Fruit fly (Drosophila melanogaster) whole organism, embryonic: ENCODE measurements around the gene rdhB.

ENCODE experiments used
- Bteb2 ChIP-seq: fragments of 200-800 bp; sonication (Bioruptor generic); optimal IDR thresholded peaks from 2 replicates; lab custom pipeline; 2016; ENCODE audit warnings: missing biosample characterization, missing genetic modification characterization
- CG10267 ChIP-seq: fragments of 200-800 bp; sonication (Bioruptor generic); optimal IDR thresholded peaks from 2 replicates; lab custom pipeline; 2018; ENCODE audit warnings: missing biosample characterization, mild to moderate bottlenecking, missing genetic modification characterization, moderate library complexity
- CG10321 ChIP-seq: fragments of 200-800 bp; sonication (Bioruptor generic); IDR thresholded peaks from 2 replicates; pipeline ENCODE4 v1.3.6; 2022; ENCODE audit warnings: missing biosample characterization, missing genetic modification characterization
- CG10654 ChIP-seq: fragments of 200-800 bp; sonication (Bioruptor generic); optimal IDR thresholded peaks from 2 replicates; lab custom pipeline; 2016; ENCODE audit warnings: missing biosample characterization, missing genetic modification characterization
- CG11456 ChIP-seq: fragments of 200-800 bp; sonication (Bioruptor generic); IDR thresholded peaks from 3 replicates; pipeline ENCODE4 v1.3.6; 2022; ENCODE audit warnings: missing biosample characterization, missing genetic modification characterization
- CG14860 ChIP-seq: fragments of 200-800 bp; sonication (Bioruptor generic); IDR thresholded peaks from 3 replicates; pipeline ENCODE4 v1.3.6; 2022; ENCODE audit warnings: missing biosample characterization, missing genetic modification characterization; ENCODE audit not compliant: partially characterized antibody
- CG15073 ChIP-seq: fragments of 200-800 bp; sonication (Bioruptor generic); optimal IDR thresholded peaks from 2 replicates; lab custom pipeline; 2016; ENCODE audit warnings: missing biosample characterization, missing genetic modification characterization
- CG15601 ChIP-seq: fragments of 200-800 bp; sonication (Bioruptor generic); optimal IDR thresholded peaks from 3 replicates; lab custom pipeline; 2019; ENCODE audit warnings: missing biosample characterization, mild to moderate bottlenecking, missing genetic modification characterization, moderate library complexity
- CG17328 ChIP-seq: fragments of 200-800 bp; sonication (Bioruptor generic); IDR thresholded peaks from 2 replicates; pipeline ENCODE4 v1.3.6; 2022; ENCODE audit warnings: missing biosample characterization, missing genetic modification characterization
- CG17829 ChIP-seq: fragments of 200-800 bp; optimal IDR thresholded peaks from 2 replicates; lab custom pipeline; 2019; ENCODE audit warnings: missing biosample characterization, mild to moderate bottlenecking, missing genetic modification characterization, moderate library complexity
- CG2129 ChIP-seq: fragments of 200-800 bp; sonication (Bioruptor generic); IDR thresholded peaks from 2 replicates; pipeline ENCODE4 v1.3.6; 2022; ENCODE audit warnings: missing biosample characterization, missing genetic modification characterization; ENCODE audit not compliant: partially characterized antibody
- CG2202 ChIP-seq: fragments of 200-800 bp; sonication (Bioruptor generic); optimal IDR thresholded peaks from 2 replicates; lab custom pipeline; 2018; ENCODE audit warnings: missing biosample characterization, mild to moderate bottlenecking, missing genetic modification characterization
- CG2712 ChIP-seq: fragments of 200-800 bp; optimal IDR thresholded peaks from 3 replicates; lab custom pipeline; 2019; ENCODE audit warnings: missing biosample characterization, mild to moderate bottlenecking, missing genetic modification characterization, moderate library complexity
- CG33557 ChIP-seq: fragments of 200-800 bp; sonication (Bioruptor generic); optimal IDR thresholded peaks from 2 replicates; lab custom pipeline; 2019; ENCODE audit warnings: missing biosample characterization, mild to moderate bottlenecking, missing genetic modification characterization, moderate library complexity
- CG42726 ChIP-seq: fragments of 200-800 bp; sonication (Bioruptor generic); IDR thresholded peaks from 2 replicates; pipeline ENCODE4 v1.3.6; 2022; ENCODE audit warnings: missing biosample characterization, missing genetic modification characterization; ENCODE audit not compliant: partially characterized antibody
- CG4282 ChIP-seq: fragments of 200-800 bp; sonication (Bioruptor generic); optimal IDR thresholded peaks from 2 replicates; lab custom pipeline; 2016; ENCODE audit warnings: missing biosample characterization, missing genetic modification characterization
- CG4404 ChIP-seq: fragments of 200-800 bp; sonication (Bioruptor generic); IDR thresholded peaks from 2 replicates; pipeline ENCODE4 v1.3.6; 2022; ENCODE audit warnings: missing biosample characterization, missing genetic modification characterization
- CG4424 ChIP-seq: fragments of 200-800 bp; sonication (Bioruptor generic); optimal IDR thresholded peaks from 3 replicates; lab custom pipeline; 2016; ENCODE audit warnings: missing biosample characterization, missing genetic modification characterization
- CG4730 ChIP-seq: fragments of 200-800 bp; sonication (Bioruptor generic); IDR thresholded peaks from 2 replicates; pipeline ENCODE4 v1.3.6; 2022; ENCODE audit warnings: missing biosample characterization, missing genetic modification characterization
- CG4854 ChIP-seq: fragments of 200-800 bp; sonication (Bioruptor generic); optimal IDR thresholded peaks from 2 replicates; lab custom pipeline; 2016; ENCODE audit warnings: missing biosample characterization, missing genetic modification characterization, inconsistent platforms
- CG7556 ChIP-seq: fragments of 200-800 bp; sonication (Bioruptor generic); optimal IDR thresholded peaks from 2 replicates; lab custom pipeline; 2017; ENCODE audit warnings: missing biosample characterization, mild to moderate bottlenecking, missing genetic modification characterization
- CG9797 ChIP-seq: fragments of 200-800 bp; sonication (Bioruptor generic); optimal IDR thresholded peaks from 3 replicates; lab custom pipeline; 2018; ENCODE audit warnings: missing biosample characterization, mild to moderate bottlenecking, missing genetic modification characterization
- CG9817 ChIP-seq: fragments of 200-800 bp; sonication (Bioruptor generic); optimal IDR thresholded peaks from 2 replicates; lab custom pipeline; 2018; ENCODE audit warnings: missing biosample characterization, mild to moderate bottlenecking, missing genetic modification characterization, moderate library complexity
- D ChIP-seq, 2 experiments: fragments of 200-800 bp in 1 of 2; fragments of >200 bp in 1 of 2; sonication (Bioruptor generic) in 1 of 2; optimal IDR thresholded peaks; 2 replicates in 1 of 2; 3 replicates in 1 of 2; lab custom pipeline; 2017; ENCODE audit warnings: mild to moderate bottlenecking in 1 of 2, missing biosample characterization in 1 of 2, missing genetic modification characterization in 1 of 2, missing genetic modification reagents in 1 of 2
- E2f1 ChIP-seq: fragments of 200-800 bp; sonication (Bioruptor generic); IDR thresholded peaks from 2 replicates; pipeline ENCODE4 v1.3.6; 2022; ENCODE audit warnings: missing biosample characterization, missing genetic modification characterization
- HLH54F ChIP-seq: fragments of 200-800 bp; sonication (Bioruptor generic); optimal IDR thresholded peaks from 3 replicates; lab custom pipeline; 2016; ENCODE audit warnings: missing biosample characterization, missing genetic modification characterization
- HLHmδ ChIP-seq: fragments of 200-800 bp; sonication (Bioruptor generic); optimal IDR thresholded peaks from 2 replicates; lab custom pipeline; 2018; ENCODE audit warnings: missing biosample characterization, mild to moderate bottlenecking, missing genetic modification characterization, moderate library complexity
- Hey ChIP-seq: fragments of 200-800 bp; sonication (Bioruptor generic); optimal IDR thresholded peaks from 3 replicates; lab custom pipeline; 2018; ENCODE audit warnings: missing biosample characterization, mild to moderate bottlenecking, missing genetic modification characterization
- MESR4 ChIP-seq: fragments of 200-800 bp; sonication (Bioruptor generic); optimal IDR thresholded peaks from 2 replicates; lab custom pipeline; 2018; ENCODE audit warnings: missing biosample characterization, mild to moderate bottlenecking, missing genetic modification characterization, moderate library complexity
- Meics ChIP-seq: fragments of 200-800 bp; sonication (Bioruptor generic); optimal IDR thresholded peaks from 2 replicates; lab custom pipeline; 2017; ENCODE audit warnings: missing biosample characterization, mild to moderate bottlenecking, missing genetic modification characterization
- NFAT ChIP-seq: fragments of 200-800 bp; sonication (Bioruptor generic); IDR thresholded peaks from 2 replicates; pipeline ENCODE4 v1.3.6; 2022; ENCODE audit warnings: missing biosample characterization, missing genetic modification characterization
- amos ChIP-seq: fragments of 200-800 bp; sonication (Bioruptor generic); IDR thresholded peaks from 2 replicates; pipeline ENCODE4 v1.3.6; 2022; ENCODE audit warnings: missing biosample characterization, missing genetic modification characterization; ENCODE audit not compliant: partially characterized antibody
- ci ChIP-seq: fragments of 200-800 bp; sonication (Bioruptor generic); IDR thresholded peaks from 3 replicates; pipeline ENCODE4 v1.3.6; 2022; ENCODE audit warnings: missing biosample characterization, missing genetic modification characterization
- da ChIP-seq: fragments of 200-800 bp; sonication (Bioruptor generic); optimal IDR thresholded peaks from 2 replicates; lab custom pipeline; 2016; ENCODE audit warnings: missing biosample characterization, missing genetic modification characterization
- dmrt11E ChIP-seq: fragments of 200-800 bp; sonication (Bioruptor generic); optimal IDR thresholded peaks from 3 replicates; lab custom pipeline; 2018; ENCODE audit warnings: missing biosample characterization, mild to moderate bottlenecking, missing genetic modification characterization, moderate library complexity
- fru ChIP-seq: fragments of >200 bp; optimal IDR thresholded peaks from 2 replicates; lab custom pipeline; 2017
- gfzf ChIP-seq: fragments of 200-800 bp; sonication (Bioruptor generic); optimal IDR thresholded peaks from 2 replicates; lab custom pipeline; 2016; ENCODE audit warnings: missing biosample characterization, mild to moderate bottlenecking, missing genetic modification characterization, moderate library complexity
- kay ChIP-seq: fragments of 200-800 bp; sonication (Bioruptor generic); optimal IDR thresholded peaks from 2 replicates; lab custom pipeline; 2016; ENCODE audit warnings: missing biosample characterization, missing genetic modification characterization
- lbe ChIP-seq: fragments of 200-800 bp; sonication (Bioruptor generic); optimal IDR thresholded peaks from 2 replicates; lab custom pipeline; 2016; ENCODE audit warnings: missing biosample characterization, mild to moderate bottlenecking, missing genetic modification characterization
- lilli ChIP-seq: fragments of 200-800 bp; sonication (Bioruptor generic); optimal IDR thresholded peaks from 3 replicates; lab custom pipeline; 2016; ENCODE audit warnings: missing biosample characterization, missing genetic modification characterization
- mam ChIP-seq: fragments of 200-800 bp; sonication (Bioruptor generic); optimal IDR thresholded peaks from 3 replicates; lab custom pipeline; 2016; ENCODE audit warnings: missing biosample characterization, missing genetic modification characterization
- pnt ChIP-seq: fragments of 200-800 bp; sonication (Bioruptor generic); optimal IDR thresholded peaks from 3 replicates; lab custom pipeline; 2016; ENCODE audit warnings: missing biosample characterization, missing genetic modification characterization
- pros ChIP-seq: fragments of 200-800 bp; sonication (Bioruptor generic); optimal IDR thresholded peaks from 3 replicates; lab custom pipeline; 2019; ENCODE audit warnings: missing biosample characterization, mild to moderate bottlenecking, missing genetic modification characterization, moderate library complexity
- pum ChIP-seq: fragments of 200-800 bp; sonication (Bioruptor generic); optimal IDR thresholded peaks from 2 replicates; lab custom pipeline; 2016; ENCODE audit warnings: missing biosample characterization, missing genetic modification characterization
- scrt ChIP-seq: fragments of 200-800 bp; sonication (Bioruptor generic); optimal IDR thresholded peaks from 2 replicates; lab custom pipeline; 2018; ENCODE audit warnings: missing biosample characterization, mild to moderate bottlenecking, missing genetic modification characterization, moderate library complexity
- sens ChIP-seq: fragments of 200-800 bp; sonication (Bioruptor generic); peaks from one replicate; lab custom pipeline; 2016; ENCODE audit warnings: missing biosample characterization, missing genetic modification characterization
- sqz ChIP-seq: fragments of 200-800 bp; sonication (Bioruptor generic); optimal IDR thresholded peaks from 3 replicates; lab custom pipeline; 2018; ENCODE audit warnings: missing biosample characterization, mild to moderate bottlenecking, missing genetic modification characterization
- trh ChIP-seq: fragments of 200-800 bp; sonication (Bioruptor generic); optimal IDR thresholded peaks from 2 replicates; lab custom pipeline; 2016; ENCODE audit warnings: missing biosample characterization, missing genetic modification characterization

Gene rdhB

DNA sequence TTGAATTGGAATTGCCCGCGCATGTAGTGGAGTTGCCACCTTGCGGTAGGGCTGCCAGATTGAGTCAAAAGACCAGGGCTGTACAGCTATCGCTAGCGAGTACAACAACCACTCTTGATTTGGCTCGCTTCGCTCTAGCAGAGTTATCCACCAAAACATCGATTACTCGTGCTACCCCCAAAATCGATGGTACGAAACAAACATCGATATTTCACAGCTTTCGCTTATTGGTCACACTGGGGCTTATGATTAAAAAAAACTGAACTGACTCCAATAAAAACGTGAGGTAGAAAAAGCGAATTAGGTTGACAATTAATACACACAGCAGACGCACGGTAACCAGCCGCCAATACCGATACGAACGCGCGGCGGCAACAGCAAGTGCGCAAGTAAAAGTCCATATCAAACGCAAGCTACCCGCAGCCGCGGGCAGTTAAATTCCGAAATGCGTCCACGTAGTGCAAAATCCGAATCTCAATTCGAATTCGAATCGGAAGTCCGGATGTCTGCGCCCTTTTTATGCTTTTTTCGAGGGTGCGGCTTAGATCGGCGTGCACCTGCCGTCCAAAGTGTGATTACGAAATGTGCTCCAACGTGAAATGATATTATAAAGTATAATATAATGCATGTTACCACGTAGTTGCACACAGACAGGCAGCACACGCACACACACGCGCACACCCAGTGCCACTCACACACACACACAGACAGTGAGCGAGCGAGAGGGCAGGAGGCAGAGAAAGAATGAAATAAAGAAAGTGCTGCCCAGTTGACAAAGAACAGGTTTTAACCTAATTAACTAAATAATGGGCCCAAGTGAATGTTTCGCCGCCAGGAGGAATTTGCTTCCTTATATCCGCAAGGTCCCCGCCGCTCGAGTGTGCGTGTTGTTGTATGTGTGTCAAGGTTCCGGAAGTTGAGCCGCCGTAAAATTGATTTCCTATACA, 5.2 kb downstream of the rdhB start, which contains the start of gene Sar1 (continued):
- TF ChIP-seq CG4404 (no peak; the same call in 1 of the 2 replicates), CG15601 (peak; percentile 66), MESR4 (peak; percentile 86), CG9797 (peak; percentile 98), CG10267 (peak; percentile 73), Bteb2 (GFP tag; lab: Kevin White, UChicago) (peak; percentile 23), CG4282 (peak; percentile 19), CG33557 (GFP tag; lab: Kevin White, UChicago) (no peak), CG7556 (GFP tag; lab: Kevin White, UChicago) (no peak), ci (GFP tag; lab: Robert Waterston, UW) (peak; percentile 40; the same call in 1 of the 3 replicates), NFAT (peak; percentile 61), CG10321 (GFP tag; lab: Robert Waterston, UW) (no peak), CG42726 (GFP tag; lab: Robert Waterston, UW) (peak; percentile 96), lbe (GFP tag; lab: Kevin White, UChicago) (no peak), da (GFP tag; lab: Kevin White, UChicago) (no peak), mam (peak; percentile 46), gfzf (peak; percentile 99), CG15073 (GFP tag; lab: Kevin White, UChicago) (no peak), CG4730 (GFP tag; lab: Robert Waterston, UW) (no peak), HLHmδ (GFP tag; lab: Kevin White, UChicago) (no peak), sqz (GFP tag; lab: Kevin White, UChicago) (peak; percentile 91), CG17829 (tag; lab: Kevin White, UChicago) (peak; percentile 50), CG4854 (GFP tag; lab: Kevin White, UChicago) (no peak), lilli (peak; percentile 42), Meics (GFP tag; lab: Kevin White, UChicago) (no peak), CG17328 (no peak), CG10654 (GFP tag; lab: Kevin White, UChicago) (peak; percentile 30), CG11456 (GFP tag; lab: Robert Waterston, UW) (peak; percentile 69; the same call in 2 of the 3 replicates), amos (peak; percentile 98), CG4424 (no peak), dmrt11E (peak; percentile 5), kay (no peak), HLH54F (peak; percentile 23), CG2712 (tag; lab: Kevin White, UChicago) (peak; percentile 68), fru (lab: Kevin White, UChicago) (no peak), CG14860 (GFP tag; lab: Robert Waterston, UW) (peak; percentile 81), D (optimal IDR thresholded peaks at IDR 0.05; lab: Kevin White, UChicago) (peak; percentile 61), D (GFP tag; optimal IDR thresholded peaks at IDR 0.05; lab: Kevin White, UChicago) (no peak), CG2202 (tag; lab: Kevin White, UChicago) (peak; percentile 12), CG9817 (tag; lab: Kevin White, UChicago) (peak; percentile 28), trh (GFP tag; lab: Kevin White, UChicago) (no peak), scrt (no peak), CG2129 (GFP tag; lab: Robert Waterston, UW) (peak; percentile 92), Hey (no peak), E2f1 (GFP tag; lab: Robert Waterston, UW) (no peak), pnt (GFP tag; lab: Kevin White, UChicago) (no peak), pros (GFP tag; lab: Kevin White, UChicago) (no peak), pum (GFP tag; lab: Kevin White, UChicago) (no peak), sens (GFP tag; lab: Kevin White, UChicago) (peak; percentile 82)
